Fruit fly (Drosophila melanogaster): ENCODE data around the gene rdgC.

DNA sequence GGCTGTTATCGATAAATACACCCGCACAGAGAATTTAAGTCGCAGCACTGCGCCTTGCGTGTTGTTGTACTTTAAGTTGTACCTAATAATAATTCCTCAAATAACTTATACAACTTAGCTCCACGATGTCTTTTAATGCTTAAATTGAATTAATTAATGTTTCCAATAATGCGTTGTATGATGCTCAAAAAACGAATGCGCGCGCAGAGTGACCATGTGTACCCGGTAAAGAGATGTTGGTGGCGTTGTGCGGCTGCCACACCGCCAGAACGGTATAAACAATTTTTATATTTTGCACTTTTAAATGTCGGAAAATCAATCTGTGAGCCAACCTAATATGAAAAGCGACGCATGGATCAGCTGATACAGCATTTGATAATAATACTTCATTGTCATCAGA lies 21.7 kb upstream of the rdgC start:
- TF ChIP-seq achi (GFP tag; optimal IDR thresholded peaks at IDR 0.05) (no peak), Gug (GFP tag; IDR thresholded peaks at IDR 0.05) (no peak), Ets21C (GFP tag; optimal IDR thresholded peaks at IDR 0.05) (no peak), CG16779 (tag; optimal IDR thresholded peaks at IDR 0.05) (no peak), fd85E (GFP tag; optimal IDR thresholded peaks at IDR 0.05) (no peak), Eip78C (GFP tag) (no peak), CG15336 (GFP tag; IDR thresholded peaks at IDR 0.05) (no peak), CG10631 (GFP tag; optimal IDR thresholded peaks at IDR 0.05) (no peak), Hr39 (GFP tag; optimal IDR thresholded peaks at IDR 0.05) (no peak), Smox (GFP tag; optimal IDR thresholded peaks at IDR 0.05) (no peak), Hr4 (GFP tag; optimal IDR thresholded peaks at IDR 0.05) (no peak), ss (GFP tag; optimal IDR thresholded peaks at IDR 0.05) (no peak), CG11294 (GFP tag; IDR thresholded peaks at IDR 0.05) (no peak), Ets96B (tag; optimal IDR thresholded peaks at IDR 0.05) (no peak)
